Fruit fly (Drosophila melanogaster) whole organism, prepupa: ENCODE results near the gene CG13059.

Source experiments
- Blimp-1 ChIP-seq: fragments of 200-800 bp; sonication (Bioruptor generic); optimal IDR thresholded peaks from 3 replicates; lab custom pipeline; 2017; ENCODE audit warnings: missing biosample characterization, missing genetic modification characterization, mild to moderate bottlenecking, moderate library complexity, missing genetic modification reagents
- CG10631 ChIP-seq: fragments of 200-800 bp; sonication (Bioruptor generic); optimal IDR thresholded peaks from 2 replicates; lab custom pipeline; 2016; ENCODE audit warnings: missing biosample characterization, missing genetic modification characterization
- CG10669 ChIP-seq: fragments of 200-800 bp; sonication (Bioruptor generic); optimal IDR thresholded peaks from 3 replicates; lab custom pipeline; 2018; ENCODE audit warnings: missing biosample characterization, mild to moderate bottlenecking, missing genetic modification characterization, moderate library complexity
- CG11294 ChIP-seq: fragments of 200-800 bp; sonication (Bioruptor generic); IDR thresholded peaks from 2 replicates; pipeline ENCODE4 v1.3.6; 2022; ENCODE audit warnings: missing biosample characterization, missing genetic modification characterization
- CG11762 ChIP-seq: fragments of 200-800 bp; sonication (Bioruptor generic); optimal IDR thresholded peaks from 3 replicates; lab custom pipeline; 2016; ENCODE audit warnings: missing biosample characterization, missing genetic modification characterization; ENCODE audit not compliant: insufficient read depth
- CG11902 ChIP-seq: fragments of 200-800 bp; sonication (Bioruptor generic); optimal IDR thresholded peaks from 3 replicates; lab custom pipeline; 2016; ENCODE audit warnings: missing biosample characterization, missing genetic modification characterization
- CG1621 ChIP-seq: fragments of 200-800 bp; sonication (Bioruptor generic); optimal IDR thresholded peaks from 3 replicates; lab custom pipeline; 2018; ENCODE audit warnings: missing biosample characterization, mild to moderate bottlenecking, missing genetic modification characterization
- CG16779 ChIP-seq: fragments of 200-800 bp; sonication (Bioruptor generic); optimal IDR thresholded peaks from 3 replicates; lab custom pipeline; 2017; ENCODE audit warnings: missing biosample characterization, mild to moderate bottlenecking, missing genetic modification characterization
- CG31627 ChIP-seq: fragments of 200-800 bp; sonication (Bioruptor generic); optimal IDR thresholded peaks from 3 replicates; lab custom pipeline; 2016; ENCODE audit warnings: missing biosample characterization, missing genetic modification characterization
- CG32006 ChIP-seq: fragments of 200-800 bp; sonication (Bioruptor generic); optimal IDR thresholded peaks from 3 replicates; lab custom pipeline; 2017; ENCODE audit warnings: missing biosample characterization, mild to moderate bottlenecking, missing genetic modification characterization
- CG34406 ChIP-seq: fragments of 200-800 bp; sonication (Bioruptor generic); optimal IDR thresholded peaks from 3 replicates; lab custom pipeline; 2016; ENCODE audit warnings: missing biosample characterization, missing genetic modification characterization
- CG4318 ChIP-seq: fragments of 200-800 bp; sonication (Bioruptor generic); optimal IDR thresholded peaks from 3 replicates; lab custom pipeline; 2017; ENCODE audit warnings: missing biosample characterization, mild to moderate bottlenecking, missing genetic modification characterization
- CG6163 ChIP-seq: fragments of 200-800 bp; sonication (Bioruptor generic); IDR thresholded peaks from 3 replicates; pipeline ENCODE4 v1.3.6; 2022; ENCODE audit warnings: missing biosample characterization, missing genetic modification characterization
- CG6276 ChIP-seq: fragments of 200-800 bp; sonication (Bioruptor generic); optimal IDR thresholded peaks from 2 replicates; lab custom pipeline; 2017; ENCODE audit warnings: missing biosample characterization, mild to moderate bottlenecking, missing genetic modification characterization
- CG6792 ChIP-seq: fragments of 200-800 bp; sonication (Bioruptor generic); optimal IDR thresholded peaks from 3 replicates; lab custom pipeline; 2016; ENCODE audit warnings: missing biosample characterization, missing genetic modification characterization
- CG6808 ChIP-seq: fragments of 200-800 bp; sonication (Bioruptor generic); optimal IDR thresholded peaks from 3 replicates; lab custom pipeline; 2017; ENCODE audit warnings: missing biosample characterization, missing genetic modification characterization, mild to moderate bottlenecking, moderate library complexity, missing genetic modification reagents
- CG6854 ChIP-seq: fragments of 200-800 bp; sonication (Bioruptor generic); optimal IDR thresholded peaks from 2 replicates; lab custom pipeline; 2017; ENCODE audit warnings: missing biosample characterization, mild to moderate bottlenecking, missing genetic modification characterization
- CG7368 ChIP-seq: fragments of 200-800 bp; sonication (Bioruptor generic); optimal IDR thresholded peaks from 3 replicates; lab custom pipeline; 2016; ENCODE audit warnings: missing biosample characterization, missing genetic modification characterization
- CG8632 ChIP-seq: fragments of 200-800 bp; sonication (Bioruptor generic); optimal IDR thresholded peaks from 3 replicates; lab custom pipeline; 2016; ENCODE audit warnings: missing biosample characterization, missing genetic modification characterization
- CG9139 ChIP-seq: fragments of 200-800 bp; sonication (Bioruptor generic); optimal IDR thresholded peaks from 3 replicates; lab custom pipeline; 2017; ENCODE audit warnings: missing biosample characterization, mild to moderate bottlenecking, missing genetic modification characterization
- Eip75B ChIP-seq: fragments of 200-800 bp; sonication (Bioruptor generic); optimal IDR thresholded peaks from 3 replicates; lab custom pipeline; 2016; ENCODE audit warnings: missing biosample characterization, missing genetic modification characterization
- Eip78C ChIP-seq: fragments of 200-800 bp; sonication (Bioruptor generic); peaks from one replicate; lab custom pipeline; 2016; ENCODE audit warnings: missing biosample characterization, missing genetic modification characterization
- Eip93F ChIP-seq: fragments of 200-800 bp; sonication (Bioruptor generic); optimal IDR thresholded peaks from 2 replicates; lab custom pipeline; 2016; ENCODE audit warnings: missing biosample characterization, mild to moderate bottlenecking, missing genetic modification characterization
- Ets21C ChIP-seq: fragments of 200-800 bp; sonication (Bioruptor generic); optimal IDR thresholded peaks from 3 replicates; lab custom pipeline; 2016; ENCODE audit warnings: missing biosample characterization, missing genetic modification characterization
- Ets96B ChIP-seq: fragments of 200-800 bp; optimal IDR thresholded peaks from 2 replicates; lab custom pipeline; 2019; ENCODE audit warnings: missing biosample characterization, mild to moderate bottlenecking, missing genetic modification characterization, moderate library complexity
- Gug ChIP-seq: fragments of 200-800 bp; sonication (Bioruptor generic); IDR thresholded peaks from 2 replicates; pipeline ENCODE4 v1.3.6; 2022; ENCODE audit warnings: missing biosample characterization, missing genetic modification characterization
- Hr4 ChIP-seq: fragments of 200-800 bp; sonication (Bioruptor generic); optimal IDR thresholded peaks from 3 replicates; lab custom pipeline; 2016; ENCODE audit warnings: missing biosample characterization, missing genetic modification characterization
- Lpt ChIP-seq: fragments of 200-800 bp; sonication (Bioruptor generic); optimal IDR thresholded peaks from 3 replicates; lab custom pipeline; 2016; ENCODE audit warnings: missing biosample characterization, missing genetic modification characterization
- OdsH ChIP-seq: fragments of 200-800 bp; sonication (Bioruptor generic); optimal IDR thresholded peaks from 3 replicates; lab custom pipeline; 2016; ENCODE audit warnings: missing biosample characterization, missing genetic modification characterization
- Sox15 ChIP-seq: fragments of 200-800 bp; sonication (Bioruptor generic); optimal IDR thresholded peaks from 3 replicates; lab custom pipeline; 2016; ENCODE audit warnings: missing biosample characterization, missing genetic modification characterization
- acj6 ChIP-seq: fragments of 200-800 bp; sonication (Bioruptor generic); optimal IDR thresholded peaks from 3 replicates; lab custom pipeline; 2016; ENCODE audit warnings: missing biosample characterization, missing genetic modification characterization
- cyc ChIP-seq: fragments of 200-800 bp; sonication (Bioruptor generic); optimal IDR thresholded peaks from 3 replicates; lab custom pipeline; 2016; ENCODE audit warnings: missing biosample characterization, missing genetic modification characterization
- dac ChIP-seq: fragments of 200-800 bp; sonication (Bioruptor generic); optimal IDR thresholded peaks from 2 replicates; lab custom pipeline; 2017; ENCODE audit warnings: missing biosample characterization, mild to moderate bottlenecking, missing genetic modification characterization
- dsx ChIP-seq: fragments of 200-800 bp; optimal IDR thresholded peaks from 3 replicates; lab custom pipeline; 2019; ENCODE audit warnings: missing biosample characterization, mild to moderate bottlenecking, missing genetic modification characterization, moderate library complexity; ENCODE audit not compliant: poor library complexity, severe bottlenecking
- esn ChIP-seq: fragments of 200-800 bp; sonication (Bioruptor generic); optimal IDR thresholded peaks from 2 replicates; lab custom pipeline; 2016; ENCODE audit warnings: missing biosample characterization, mild to moderate bottlenecking, missing genetic modification characterization, moderate library complexity
- fd59A ChIP-seq: fragments of 200-800 bp; sonication (Bioruptor generic); optimal IDR thresholded peaks from 2 replicates; lab custom pipeline; 2017; ENCODE audit warnings: missing biosample characterization, mild to moderate bottlenecking, missing genetic modification characterization, missing genetic modification reagents
- fkh ChIP-seq: fragments of 200-800 bp; sonication (Bioruptor generic); optimal IDR thresholded peaks from 3 replicates; lab custom pipeline; 2017; ENCODE audit warnings: missing biosample characterization, mild to moderate bottlenecking, missing genetic modification characterization, moderate library complexity
- lz ChIP-seq: fragments of 200-800 bp; sonication (Bioruptor generic); optimal IDR thresholded peaks from 3 replicates; lab custom pipeline; 2016; ENCODE audit warnings: missing biosample characterization, missing genetic modification characterization
- net ChIP-seq: fragments of 200-800 bp; sonication (Bioruptor generic); optimal IDR thresholded peaks from 3 replicates; lab custom pipeline; 2016; ENCODE audit warnings: missing biosample characterization, missing genetic modification characterization
- pdm3 ChIP-seq: fragments of 200-800 bp; sonication (Bioruptor generic); optimal IDR thresholded peaks from 3 replicates; lab custom pipeline; 2016; ENCODE audit warnings: missing biosample characterization, missing genetic modification characterization
- ss ChIP-seq, 2 experiments: fragments of 200-800 bp; sonication (Bioruptor generic); optimal IDR thresholded peaks; 2 replicates in 1 of 2; 3 replicates in 1 of 2; lab custom pipeline; 2017 to 2018; ENCODE audit warnings: mild to moderate bottlenecking in 2 of 2, missing biosample characterization in 2 of 2, missing genetic modification characterization in 2 of 2, moderate library complexity in 1 of 2
- svp ChIP-seq: fragments of 200-800 bp; sonication (Bioruptor generic); peaks from one replicate; lab custom pipeline; 2016; ENCODE audit warnings: missing biosample characterization, missing genetic modification characterization
- topi ChIP-seq: fragments of 200-800 bp; sonication (Bioruptor generic); optimal IDR thresholded peaks from 3 replicates; lab custom pipeline; 2016; ENCODE audit warnings: missing biosample characterization, missing genetic modification characterization
- vri ChIP-seq: fragments of 200-800 bp; sonication (Bioruptor generic); optimal IDR thresholded peaks from 3 replicates; lab custom pipeline; 2016; ENCODE audit warnings: missing biosample characterization, mild to moderate bottlenecking, missing genetic modification characterization

Gene CG13059

DNA sequence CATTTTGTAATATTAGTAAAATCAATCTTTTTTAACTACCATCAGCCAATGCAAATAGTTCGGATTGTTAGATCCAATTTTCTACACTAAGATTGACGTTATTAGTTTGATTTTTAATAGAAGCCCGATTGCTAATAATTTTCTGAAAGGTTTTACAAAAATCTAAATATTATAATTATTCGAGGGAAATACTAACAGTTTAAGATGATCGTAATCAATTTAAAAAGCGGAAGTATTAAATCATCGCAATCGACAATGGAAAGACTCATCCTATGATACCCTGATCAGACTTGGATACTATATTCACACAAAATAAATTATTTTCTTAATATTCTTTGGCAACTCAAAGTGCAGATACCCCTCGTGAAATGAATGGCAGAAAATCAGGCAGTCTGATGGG, 34.4 kb downstream of the CG13059 start (continued):
- TF ChIP-seq CG6808 (GFP tag; lab: Kevin White, UChicago) (peak; percentile 38), Eip93F (no peak), acj6 (GFP tag; lab: Kevin White, UChicago) (no peak), Lpt (GFP tag; lab: Kevin White, UChicago) (no peak), CG6854 (no peak), CG11294 (GFP tag; lab: Robert Waterston, UW) (no peak), CG8632 (GFP tag; lab: Kevin White, UChicago) (no peak), CG34406 (no peak), vri (GFP tag; lab: Kevin White, UChicago) (no peak), Sox15 (GFP tag; lab: Kevin White, UChicago) (no peak), CG6163 (GFP tag; lab: Robert Waterston, UW) (no peak), pdm3 (GFP tag; lab: Kevin White, UChicago) (no peak), CG6792 (GFP tag; lab: Kevin White, UChicago) (no peak)

DNA sequence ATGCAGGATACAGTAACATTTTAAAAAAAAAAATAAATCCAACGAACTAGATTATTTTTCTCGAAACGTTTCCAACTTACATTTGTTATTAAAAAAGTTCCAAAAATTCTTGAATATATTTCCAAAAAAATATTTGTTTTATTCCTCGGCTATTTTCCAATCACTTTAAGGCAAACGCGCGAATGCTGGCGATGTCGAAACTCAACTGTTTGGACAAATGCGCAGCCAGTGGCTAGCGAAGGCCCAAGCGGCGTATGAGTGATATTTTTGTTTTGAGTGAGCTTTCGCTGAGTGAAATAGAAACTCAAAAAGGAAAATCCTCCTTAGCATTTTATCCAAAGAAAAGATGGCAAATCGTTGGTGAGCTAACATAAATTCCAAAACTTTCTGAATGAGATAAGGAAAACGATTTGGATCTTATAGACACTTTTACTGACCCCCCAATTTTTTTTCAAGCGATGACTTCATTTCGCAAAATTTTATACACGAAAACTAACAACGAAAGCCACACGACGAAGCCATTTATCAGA, 35.8 kb downstream of the CG13059 start, which contains the start of gene ringer:
Gene ringer (minus strand): TSS at position 210 of the 530 bp plus-strand sequence.
- TF ChIP-seq Eip78C (GFP tag; lab: Kevin White, UChicago) (peak; percentile 71), esn (GFP tag; lab: Kevin White, UChicago) (no peak), Lpt (GFP tag; lab: Kevin White, UChicago) (no peak)
- TF ChIP-seq, all 60 proteins: peak for 1

DNA sequence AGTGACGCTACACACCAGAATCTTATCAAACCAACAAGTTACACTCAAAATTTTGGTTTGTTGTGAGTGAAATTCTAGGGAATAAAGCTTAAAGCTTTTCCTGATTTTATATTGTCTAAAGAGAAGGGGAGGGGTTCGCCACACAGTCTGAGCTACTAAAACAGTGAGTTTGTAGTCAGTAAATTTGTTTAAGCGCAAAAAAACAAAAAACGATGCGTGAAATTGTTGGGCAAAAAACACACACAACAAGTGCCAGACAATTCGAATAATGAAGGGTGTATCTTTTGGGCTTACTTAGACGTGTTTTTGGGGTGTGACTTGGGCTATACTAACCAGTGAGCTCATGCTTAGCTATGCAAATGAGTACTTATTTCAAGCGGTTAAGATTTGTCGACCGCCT, 36.3 kb downstream of the CG13059 start:
- TF ChIP-seq net (GFP tag; lab: Kevin White, UChicago) (no peak), fkh (GFP tag; lab: Kevin White, UChicago) (peak; percentile 70)

DNA sequence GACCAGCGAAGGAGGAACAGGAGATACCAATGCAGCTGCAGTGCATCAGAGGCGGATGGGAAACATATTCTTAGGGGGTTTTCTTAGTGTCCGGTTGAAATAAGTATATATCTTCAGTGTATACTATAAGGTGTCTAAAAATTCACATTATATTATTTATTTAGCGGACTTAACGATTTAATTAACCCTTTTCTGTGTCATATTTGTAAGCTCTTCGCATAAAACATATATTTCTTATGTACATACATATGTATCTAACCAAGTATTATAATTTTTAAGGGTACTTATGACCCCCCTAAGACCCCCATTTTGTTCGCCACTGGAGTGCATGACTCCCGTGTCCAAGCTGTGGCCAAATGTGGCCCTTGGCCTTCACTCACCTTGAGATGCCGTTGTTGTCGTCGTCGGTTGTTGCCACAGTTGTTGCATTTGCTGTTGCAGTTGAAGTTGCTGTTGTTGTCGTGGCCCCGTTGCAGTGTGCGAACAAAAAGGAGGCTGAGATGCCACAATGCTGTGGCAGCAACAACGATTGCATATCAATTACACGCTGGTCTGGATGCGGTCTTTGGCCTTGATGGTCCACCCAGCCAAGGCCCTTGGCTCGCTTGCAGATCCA, 37.8 kb downstream of the CG13059 start:
- TF ChIP-seq CG16779 (peak; percentile 83), CG4318 (GFP tag; lab: Kevin White, UChicago) (peak; percentile 18), CG6276 (GFP tag; lab: Kevin White, UChicago) (no peak), cyc (GFP tag; lab: Kevin White, UChicago) (peak; percentile 70), CG32006 (GFP tag; lab: Kevin White, UChicago) (peak; percentile 71), CG1621 (tag; lab: Kevin White, UChicago) (peak; percentile 91), topi (GFP tag; lab: Kevin White, UChicago) (peak; percentile 79), CG31627 (peak; percentile 58), Eip93F (no peak), Ets21C (peak; percentile 38), CG9139 (GFP tag; lab: Kevin White, UChicago) (peak; percentile 93), CG11902 (GFP tag; lab: Kevin White, UChicago) (peak; percentile 70), CG10669 (peak; percentile 89), CG11762 (GFP tag; lab: Kevin White, UChicago) (peak; percentile 70), Eip78C (GFP tag; lab: Kevin White, UChicago) (peak; percentile 96), Eip75B (peak; percentile 89), svp (peak; percentile 89), CG6163 (GFP tag; lab: Robert Waterston, UW) (peak; percentile 79), ss (GFP tag; optimal IDR thresholded peaks at IDR 0.05; lab: Kevin White, UChicago) (peak; percentile 95 to 97), net (GFP tag; lab: Kevin White, UChicago) (peak; percentile 69), CG7368 (GFP tag; lab: Kevin White, UChicago) (peak; percentile 72), OdsH (GFP tag; lab: Kevin White, UChicago) (peak; percentile 90), CG10631 (GFP tag; lab: Kevin White, UChicago) (peak; percentile 93), Ets96B (tag; lab: Kevin White, UChicago) (peak; percentile 96), pdm3 (GFP tag; lab: Kevin White, UChicago) (peak; percentile 84), Gug (GFP tag; lab: Robert Waterston, UW) (no peak), dac (GFP tag; lab: Kevin White, UChicago) (no peak), lz (GFP tag; lab: Kevin White, UChicago) (peak; percentile 71), Hr4 (peak; percentile 48), Sox15 (GFP tag; lab: Kevin White, UChicago) (peak; percentile 75), fd59A (GFP tag; lab: Kevin White, UChicago) (peak; percentile 96), Blimp-1 (GFP tag; lab: Kevin White, UChicago) (peak; percentile 27), dsx (GFP tag; lab: Kevin White, UChicago) (peak; percentile 95)
